Fruit fly (Drosophila melanogaster) whole organism, embryonic: ENCODE data around the gene CG7557.

Source experiments
- CG31388 ChIP-seq: fragments of 200-800 bp; sonication (Bioruptor generic); optimal IDR thresholded peaks from 2 replicates; lab custom pipeline; 2016; ENCODE audit warnings: missing biosample characterization, missing genetic modification characterization
- CG7745 ChIP-seq: fragments of 200-800 bp; sonication (Bioruptor generic); optimal IDR thresholded peaks from 2 replicates; lab custom pipeline; 2018; ENCODE audit warnings: missing biosample characterization, mild to moderate bottlenecking, missing genetic modification characterization, moderate library complexity
- chn ChIP-seq: fragments of 200-800 bp; sonication (Bioruptor generic); optimal IDR thresholded peaks from 2 replicates; lab custom pipeline; 2016; ENCODE audit warnings: missing biosample characterization, missing genetic modification characterization
- nom ChIP-seq: fragments of 200-800 bp; sonication (Bioruptor generic); optimal IDR thresholded peaks from 2 replicates; lab custom pipeline; 2017; ENCODE audit warnings: missing biosample characterization, missing genetic modification characterization, mild to moderate bottlenecking, moderate library complexity, missing genetic modification reagents
- phol ChIP-seq: fragments of 200-800 bp; sonication (Bioruptor generic); optimal IDR thresholded peaks from 3 replicates; lab custom pipeline; 2018; ENCODE audit warnings: missing biosample characterization, mild to moderate bottlenecking, missing genetic modification characterization, moderate library complexity
- zen ChIP-seq: fragments of 200-800 bp; sonication (Bioruptor generic); optimal IDR thresholded peaks from 3 replicates; lab custom pipeline; 2018; ENCODE audit warnings: missing biosample characterization, mild to moderate bottlenecking, missing genetic modification characterization, moderate library complexity

dm6 chr3L:11397093-11397592 is 47.8 kb upstream of the CG7557 start, which contains the start of gene CG44362:
- TF ChIP-seq phol (tag; lab: Kevin White, UChicago) (no peak), chn (no peak), CG7745 (no peak), nom (GFP tag; lab: Kevin White, UChicago) (no peak), CG31388 (no peak), zen (tag; lab: Kevin White, UChicago) (no peak)
